Fruit fly (Drosophila melanogaster): ENCODE measurements around the gene CG7714.

DNA sequence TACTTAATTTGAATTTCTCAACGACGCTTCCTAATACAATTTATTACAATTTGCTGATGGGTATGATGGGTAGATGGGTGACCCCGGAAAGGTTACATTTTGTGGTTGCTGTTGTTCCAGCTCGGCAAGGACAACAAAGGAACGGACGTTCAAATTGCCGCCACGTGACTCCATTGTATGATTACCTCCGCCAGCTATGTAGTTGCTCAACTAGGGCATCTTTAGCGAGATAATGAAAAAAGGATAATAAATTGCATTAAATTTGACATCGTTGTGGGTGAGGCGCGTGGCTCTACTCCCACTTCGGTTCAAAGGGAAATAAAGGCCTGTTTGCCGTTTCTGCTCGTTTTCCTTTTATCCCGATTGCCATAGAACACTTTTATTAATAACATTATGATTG, 4.9 kb downstream of the CG7714 start:
- TF ChIP-seq CG9948 (tag; optimal IDR thresholded peaks at IDR 0.05) (no peak), CG15710 (tag; optimal IDR thresholded peaks at IDR 0.05) (no peak), CG4496 (GFP tag; IDR thresholded peaks at IDR 0.05) (no peak), rn (GFP tag; IDR thresholded peaks at IDR 0.05) (no peak), EcR (GFP tag; optimal IDR thresholded peaks at IDR 0.05) (no peak), CG10348 (GFP tag; IDR thresholded peaks at IDR 0.05) (no peak), D1 (tag; optimal IDR thresholded peaks at IDR 0.05) (no peak), CG13204 (GFP tag; optimal IDR thresholded peaks at IDR 0.05) (no peak), CG32121 (GFP tag; IDR thresholded peaks at IDR 0.05) (no peak)
